Fruit fly (Drosophila melanogaster) whole organism, embryonic: ENCODE measurements around the gene CG14569.

ENCODE experiments used
- ATbp ChIP-seq: fragments of 200-800 bp; sonication (Bioruptor generic); optimal IDR thresholded peaks from 2 replicates; lab custom pipeline; 2017; ENCODE audit warnings: missing biosample characterization, mild to moderate bottlenecking, missing genetic modification characterization, missing genetic modification reagents
- Aef1 ChIP-seq: fragments of 200-800 bp; sonication (Bioruptor generic); IDR thresholded peaks from 3 replicates; pipeline ENCODE4 v1.3.6; 2022; ENCODE audit warnings: missing biosample characterization, missing genetic modification characterization
- Awh ChIP-seq: fragments of 200-800 bp; sonication (Bioruptor generic); IDR thresholded peaks from 2 replicates; pipeline ENCODE4, ENCODE4 v1.3.6; 2022; ENCODE audit warnings: missing biosample characterization, missing genetic modification characterization
- Bdp1 ChIP-seq: fragments of 200-800 bp; sonication (Bioruptor generic); optimal IDR thresholded peaks from 3 replicates; lab custom pipeline; 2016; ENCODE audit warnings: missing biosample characterization, missing genetic modification characterization
- CG10267 ChIP-seq: fragments of 200-800 bp; sonication (Bioruptor generic); optimal IDR thresholded peaks from 2 replicates; lab custom pipeline; 2018; ENCODE audit warnings: missing biosample characterization, mild to moderate bottlenecking, missing genetic modification characterization, moderate library complexity
- CG10979 ChIP-seq: fragments of 200-800 bp; sonication (Bioruptor generic); optimal IDR thresholded peaks from 2 replicates; lab custom pipeline; 2018; ENCODE audit warnings: missing biosample characterization, mild to moderate bottlenecking, missing genetic modification characterization, moderate library complexity
- CG11247 ChIP-seq: fragments of 200-800 bp; sonication (Bioruptor generic); IDR thresholded peaks from 2 replicates; pipeline ENCODE4 v1.3.6; 2022; ENCODE audit warnings: missing biosample characterization, missing genetic modification characterization
- CG13424 ChIP-seq: fragments of 200-800 bp; sonication (Bioruptor generic); optimal IDR thresholded peaks from 2 replicates; lab custom pipeline; 2019; ENCODE audit warnings: missing biosample characterization, mild to moderate bottlenecking, missing genetic modification characterization, moderate library complexity
- CG17361 ChIP-seq: fragments of 200-800 bp; sonication (Bioruptor generic); IDR thresholded peaks from 3 replicates; pipeline ENCODE4 v1.3.6; 2022; ENCODE audit warnings: missing biosample characterization, missing genetic modification characterization
- CG2129 ChIP-seq: fragments of 200-800 bp; sonication (Bioruptor generic); IDR thresholded peaks from 2 replicates; pipeline ENCODE4 v1.3.6; 2022; ENCODE audit warnings: missing biosample characterization, missing genetic modification characterization; ENCODE audit not compliant: partially characterized antibody
- CG2712 ChIP-seq: fragments of 200-800 bp; optimal IDR thresholded peaks from 3 replicates; lab custom pipeline; 2019; ENCODE audit warnings: missing biosample characterization, mild to moderate bottlenecking, missing genetic modification characterization, moderate library complexity
- CG32532 ChIP-seq: fragments of 200-800 bp; sonication (Bioruptor generic); IDR thresholded peaks from 2 replicates; pipeline ENCODE4 v1.3.6; 2022; ENCODE audit warnings: missing biosample characterization, missing genetic modification characterization
- CG33213 ChIP-seq: fragments of 200-800 bp; sonication (Bioruptor generic); optimal IDR thresholded peaks from 3 replicates; lab custom pipeline; 2016; ENCODE audit warnings: missing biosample characterization, missing genetic modification characterization
- CG3838 ChIP-seq: fragments of 200-800 bp; sonication (Bioruptor generic); optimal IDR thresholded peaks from 3 replicates; lab custom pipeline; 2016; ENCODE audit warnings: missing biosample characterization, missing genetic modification characterization
- CG4424 ChIP-seq: fragments of 200-800 bp; sonication (Bioruptor generic); optimal IDR thresholded peaks from 3 replicates; lab custom pipeline; 2016; ENCODE audit warnings: missing biosample characterization, missing genetic modification characterization
- CG7839 ChIP-seq: fragments of 200-800 bp; sonication (Bioruptor generic); optimal IDR thresholded peaks from 3 replicates; lab custom pipeline; 2018; ENCODE audit warnings: missing biosample characterization, mild to moderate bottlenecking, missing genetic modification characterization, moderate library complexity
- CG8089 ChIP-seq: fragments of 200-800 bp; sonication (Bioruptor generic); optimal IDR thresholded peaks from 3 replicates; lab custom pipeline; 2016; ENCODE audit warnings: missing biosample characterization, missing genetic modification characterization
- CG8924 ChIP-seq: fragments of 200-800 bp; optimal IDR thresholded peaks from 3 replicates; lab custom pipeline; 2019; ENCODE audit warnings: missing biosample characterization, mild to moderate bottlenecking, missing genetic modification characterization, moderate library complexity
- CG9932 ChIP-seq: fragments of 200-800 bp; sonication (Bioruptor generic); IDR thresholded peaks from 2 replicates; pipeline ENCODE4 v1.3.6; 2022; ENCODE audit warnings: missing biosample characterization, missing genetic modification characterization
- Camta ChIP-seq: fragments of 200-800 bp; sonication (Bioruptor generic); optimal IDR thresholded peaks from 2 replicates; lab custom pipeline; 2016; ENCODE audit warnings: missing biosample characterization, missing genetic modification characterization
- Chrac-16 ChIP-seq: fragments of 200-800 bp; sonication (Bioruptor generic); optimal IDR thresholded peaks from 3 replicates; lab custom pipeline; 2016; ENCODE audit warnings: missing biosample characterization, missing genetic modification characterization
- Doc3 ChIP-seq: fragments of 200-800 bp; sonication (Bioruptor generic); IDR thresholded peaks from 3 replicates; pipeline ENCODE4 v1.3.6; 2022; ENCODE audit warnings: missing biosample characterization, missing genetic modification characterization; ENCODE audit not compliant: partially characterized antibody
- E2f2 ChIP-seq: fragments of 200-800 bp; sonication (Bioruptor generic); IDR thresholded peaks from 2 replicates; pipeline ENCODE4 v1.3.6; 2022; ENCODE audit warnings: missing biosample characterization, missing genetic modification characterization
- H2.0 ChIP-seq: fragments of 200-800 bp; sonication (Bioruptor generic); IDR thresholded peaks from 2 replicates; pipeline ENCODE4 v1.3.6; 2022; ENCODE audit warnings: missing biosample characterization, missing genetic modification characterization
- Kr ChIP-seq: fragments of 200-800 bp; sonication (Bioruptor generic); optimal IDR thresholded peaks from 2 replicates; lab custom pipeline; 2017; ENCODE audit warnings: missing biosample characterization, mild to moderate bottlenecking, missing genetic modification characterization
- Max ChIP-seq: fragments of 200-800 bp; sonication (Bioruptor generic); optimal IDR thresholded peaks from 2 replicates; lab custom pipeline; 2016; ENCODE audit warnings: missing biosample characterization, mild to moderate bottlenecking, missing genetic modification characterization
- NC2α ChIP-seq: fragments of 200-800 bp; sonication (Bioruptor generic); optimal IDR thresholded peaks from 2 replicates; lab custom pipeline; 2016; ENCODE audit warnings: missing biosample characterization, missing genetic modification characterization
- Nf-YA ChIP-seq: fragments of 200-800 bp; sonication (Bioruptor generic); IDR thresholded peaks from 2 replicates; pipeline ENCODE4 v1.3.6; 2022; ENCODE audit warnings: missing biosample characterization, missing genetic modification characterization
- Vsx1 ChIP-seq: fragments of 200-800 bp; sonication (Bioruptor generic); optimal IDR thresholded peaks from 2 replicates; lab custom pipeline; 2017; ENCODE audit warnings: missing biosample characterization, mild to moderate bottlenecking, missing genetic modification characterization, missing genetic modification reagents
- ato ChIP-seq: fragments of 200-800 bp; sonication (Bioruptor generic); IDR thresholded peaks from 2 replicates; pipeline ENCODE4 v1.3.6; 2022; ENCODE audit warnings: missing biosample characterization, missing genetic modification characterization; ENCODE audit not compliant: partially characterized antibody
- az2 ChIP-seq: fragments of 200-800 bp; sonication (Bioruptor generic); optimal IDR thresholded peaks from 3 replicates; lab custom pipeline; 2016; ENCODE audit warnings: missing biosample characterization, missing genetic modification characterization
- dm ChIP-seq: fragments of 200-800 bp; sonication (Bioruptor generic); optimal IDR thresholded peaks from 3 replicates; lab custom pipeline; 2016; ENCODE audit warnings: missing biosample characterization, missing genetic modification characterization
- grn ChIP-seq: fragments of 200-800 bp; sonication (Bioruptor generic); optimal IDR thresholded peaks from 3 replicates; lab custom pipeline; 2017; ENCODE audit warnings: missing biosample characterization, missing genetic modification characterization
- hth ChIP-seq: fragments of >200 bp; optimal IDR thresholded peaks from 2 replicates; lab custom pipeline; 2017; ENCODE audit warnings: inconsistent platforms
- insv ChIP-seq, 2 experiments: fragments of 200-800 bp; sonication (Bioruptor generic); optimal IDR thresholded peaks; 3 replicates each; lab custom pipeline; 2016 to 2018; ENCODE audit warnings: missing biosample characterization in 2 of 2, missing genetic modification characterization in 2 of 2
- inv ChIP-seq: fragments of 200-800 bp; sonication (Bioruptor generic); IDR thresholded peaks from 2 replicates; pipeline ENCODE4 v1.3.6; 2022; ENCODE audit warnings: missing biosample characterization, missing genetic modification characterization; ENCODE audit not compliant: partially characterized antibody
- kay ChIP-seq: fragments of 200-800 bp; sonication (Bioruptor generic); optimal IDR thresholded peaks from 2 replicates; lab custom pipeline; 2016; ENCODE audit warnings: missing biosample characterization, missing genetic modification characterization
- kni ChIP-seq: fragments of 200-800 bp; sonication (Bioruptor generic); optimal IDR thresholded peaks from 3 replicates; lab custom pipeline; 2017; ENCODE audit warnings: mild to moderate bottlenecking, missing biosample characterization, missing genetic modification reagents, missing genetic modification characterization
- lmd ChIP-seq: fragments of 200-800 bp; sonication (Bioruptor generic); IDR thresholded peaks from 2 replicates; pipeline ENCODE4 v1.3.6; 2022; ENCODE audit warnings: missing biosample characterization, missing genetic modification characterization
- lola ChIP-seq, 3 experiments: fragments of >200 bp in 2 of 3; fragments of 200-800 bp in 1 of 3; sonication (Bioruptor generic) in 1 of 3; optimal IDR thresholded peaks; 2 replicates each; lab custom pipeline; 2017 to 2019; ENCODE audit warnings: missing biosample characterization in 3 of 3, missing genetic modification characterization in 3 of 3, mild to moderate bottlenecking in 1 of 3, moderate library complexity in 1 of 3
- nerfin-1 ChIP-seq: fragments of 200-800 bp; sonication (Bioruptor generic); optimal IDR thresholded peaks from 3 replicates; lab custom pipeline; 2019; ENCODE audit warnings: missing biosample characterization, mild to moderate bottlenecking, missing genetic modification characterization, moderate library complexity
- phol ChIP-seq: fragments of 200-800 bp; sonication (Bioruptor generic); optimal IDR thresholded peaks from 3 replicates; lab custom pipeline; 2018; ENCODE audit warnings: missing biosample characterization, mild to moderate bottlenecking, missing genetic modification characterization, moderate library complexity
- rib ChIP-seq: fragments of 200-800 bp; sonication (Bioruptor generic); IDR thresholded peaks from 2 replicates; pipeline ENCODE4 v1.3.6; 2022; ENCODE audit warnings: missing biosample characterization, missing genetic modification characterization
- run ChIP-seq: fragments of 200-800 bp; sonication (Bioruptor generic); optimal IDR thresholded peaks from 3 replicates; lab custom pipeline; 2018; ENCODE audit warnings: missing biosample characterization, mild to moderate bottlenecking, missing genetic modification characterization
- salm ChIP-seq: fragments of 200-800 bp; sonication (Bioruptor generic); optimal IDR thresholded peaks from 2 replicates; lab custom pipeline; 2018; ENCODE audit warnings: missing biosample characterization, mild to moderate bottlenecking, missing genetic modification characterization
- scrt ChIP-seq: fragments of 200-800 bp; sonication (Bioruptor generic); optimal IDR thresholded peaks from 2 replicates; lab custom pipeline; 2018; ENCODE audit warnings: missing biosample characterization, mild to moderate bottlenecking, missing genetic modification characterization, moderate library complexity
- sr ChIP-seq: fragments of 200-800 bp; sonication (Bioruptor generic); IDR thresholded peaks from 3 replicates; pipeline ENCODE4 v1.3.6; 2022; ENCODE audit warnings: missing biosample characterization, missing genetic modification characterization
- stwl ChIP-seq: fragments of 200-800 bp; sonication (Bioruptor generic); optimal IDR thresholded peaks from 3 replicates; lab custom pipeline; 2018; ENCODE audit warnings: missing biosample characterization, mild to moderate bottlenecking, missing genetic modification characterization, moderate library complexity
- usp ChIP-seq: fragments of >200 bp; optimal IDR thresholded peaks from 2 replicates; lab custom pipeline; 2017; ENCODE audit warnings: missing biosample characterization, missing genetic modification characterization

Gene CG14569

DNA sequence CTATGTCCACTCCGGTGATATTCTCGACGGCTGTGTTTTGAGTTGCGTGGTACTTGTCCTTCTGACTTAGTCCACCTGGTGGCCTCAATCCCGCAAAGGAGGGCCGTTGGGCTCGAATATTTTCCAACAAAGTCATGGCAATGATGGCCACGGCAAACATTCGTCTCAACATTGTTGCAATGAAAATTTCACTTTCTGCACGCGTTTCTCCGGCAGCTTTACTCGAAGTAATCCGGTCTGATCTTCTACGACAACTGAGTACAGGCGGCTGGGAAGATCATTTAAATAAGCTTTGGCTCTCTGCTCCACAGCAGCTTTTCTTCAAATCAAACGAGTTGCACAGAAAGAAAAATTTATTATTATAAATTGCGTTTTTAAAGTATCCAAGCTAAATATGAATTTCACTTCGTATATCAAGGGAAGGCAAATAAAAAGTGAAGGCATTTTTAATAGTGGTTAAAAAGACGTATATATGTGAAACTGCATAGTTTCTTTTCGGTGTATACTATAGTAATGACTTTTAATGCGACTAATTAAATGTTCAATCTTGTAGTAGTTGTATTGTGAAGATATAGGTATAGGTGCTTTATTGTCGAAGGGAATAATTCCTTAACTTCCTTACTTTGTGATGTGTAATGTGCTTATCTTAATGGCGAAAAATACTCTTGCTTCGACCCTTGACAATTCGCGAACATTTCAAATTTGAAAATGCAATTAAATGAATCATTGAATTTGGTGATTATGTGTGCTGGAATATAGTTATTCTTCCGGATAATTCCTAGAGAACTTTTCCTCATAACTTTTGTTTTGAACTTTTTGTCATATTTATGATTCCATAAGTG is 7.0 kb upstream of the CG14569 start, which contains the start of gene CG14567 (continued):
- 0 out of 2 replicates have a peak, but pooled peaks have one; percentile 9 for TF ChIP-seq Awh (GFP tag; lab: Robert Waterston, UW)
- TF ChIP-seq CG32532 = peak; percentile 54
- TF ChIP-seq CG11247 (GFP tag; lab: Robert Waterston, UW) = peak; percentile 48; the same call in 1 of the 2 replicates
- no peak for TF ChIP-seq run (tag; lab: Kevin White, UChicago)
- TF ChIP-seq Chrac-16 = peak; percentile 12
- TF ChIP-seq az2 (GFP tag; lab: Kevin White, UChicago) = peak; percentile 48
- no peak for TF ChIP-seq grn (GFP tag; lab: Kevin White, UChicago)
- no peak for TF ChIP-seq E2f2
- TF ChIP-seq phol (tag; lab: Kevin White, UChicago) = peak; percentile 41
- no peak for TF ChIP-seq ato (GFP tag; lab: Robert Waterston, UW)
- no peak for TF ChIP-seq usp (GFP tag; lab: Kevin White, UChicago)
- no peak for TF ChIP-seq Nf-YA
- TF ChIP-seq CG9932 (GFP tag; lab: Robert Waterston, UW) = peak; percentile 44; the same call in 1 of the 2 replicates
- no peak for TF ChIP-seq salm (tag; lab: Kevin White, UChicago)
- no peak for TF ChIP-seq nerfin-1
- no peak for TF ChIP-seq kay (GFP tag; lab: Kevin White, UChicago)
- no peak for TF ChIP-seq Doc3 (GFP tag; lab: Robert Waterston, UW)
- no peak for TF ChIP-seq stwl (tag; lab: Kevin White, UChicago)
- TF ChIP-seq insv (GFP tag; optimal IDR thresholded peaks at IDR 0.05; lab: Kevin White, UChicago) = no peak
- TF ChIP-seq lola (GFP tag; optimal IDR thresholded peaks at IDR 0.05; lab: Kevin White, UChicago) = no peak
- peak; percentile 43 for TF ChIP-seq CG2712 (tag; lab: Kevin White, UChicago)
- no peak for TF ChIP-seq CG10267 (tag; lab: Kevin White, UChicago)
- TF ChIP-seq lmd (GFP tag; lab: Robert Waterston, UW) = peak; percentile 36; the same call in 1 of the 2 replicates
- TF ChIP-seq Vsx1 (GFP tag; lab: Kevin White, UChicago) = no peak
- no peak for TF ChIP-seq scrt (GFP tag; lab: Kevin White, UChicago)
- no peak for TF ChIP-seq inv (GFP tag; lab: Robert Waterston, UW)
- TF ChIP-seq CG8924 (tag; lab: Kevin White, UChicago) = peak; percentile 1
- no peak for TF ChIP-seq Kr (GFP tag; lab: Kevin White, UChicago)
- no peak for TF ChIP-seq Max (GFP tag; lab: Kevin White, UChicago)
- peak; percentile 38; the same call in 1 of the 2 replicates for TF ChIP-seq H2.0 (GFP tag; lab: Robert Waterston, UW)
- TF ChIP-seq NC2α (GFP tag; lab: Kevin White, UChicago) = no peak
- no peak for TF ChIP-seq Bdp1 (GFP tag; lab: Kevin White, UChicago)
- TF ChIP-seq CG13424 = no peak
- no peak for TF ChIP-seq kni
- no peak for TF ChIP-seq hth
- TF ChIP-seq CG7839 (tag; lab: Kevin White, UChicago) = peak; percentile 52
- peak; percentile 29 for TF ChIP-seq CG10979 (tag; lab: Kevin White, UChicago)
- TF ChIP-seq CG17361 = 0 out of 3 replicates have a peak, but pooled peaks have one; percentile 10
- no peak for TF ChIP-seq rib
- TF ChIP-seq Aef1 = 0 out of 3 replicates have a peak, but pooled peaks have one; percentile 13
- no peak for TF ChIP-seq CG33213 (GFP tag; lab: Kevin White, UChicago)
- TF ChIP-seq ATbp = peak; percentile 42
- no peak for TF ChIP-seq CG8089
- TF ChIP-seq CG4424 (GFP tag; lab: Kevin White, UChicago) = peak; percentile 21
- TF ChIP-seq CG2129 (GFP tag; lab: Robert Waterston, UW) = no peak
- TF ChIP-seq Camta (GFP tag; lab: Kevin White, UChicago) = peak; percentile 25
- no peak for TF ChIP-seq sr (GFP tag; lab: Robert Waterston, UW)
- TF ChIP-seq CG3838 (GFP tag; lab: Kevin White, UChicago) = no peak
- no peak for TF ChIP-seq dm
